Fruit fly (Drosophila melanogaster) whole organism, wandering third instar larva: ENCODE data around the gene CG32669.

Experiments used
- Abd-B ChIP-seq: fragments of >200 bp; optimal IDR thresholded peaks from 2 replicates; lab custom pipeline; 2017; ENCODE audit warnings: missing biosample characterization, missing genetic modification characterization
- CG9705 ChIP-seq: fragments of 200-800 bp; sonication (Bioruptor generic); optimal IDR thresholded peaks from 2 replicates; lab custom pipeline; 2018; ENCODE audit warnings: missing biosample characterization, mild to moderate bottlenecking, missing genetic modification characterization
- CrebA ChIP-seq: fragments of 200-800 bp; sonication (Bioruptor generic); optimal IDR thresholded peaks from 2 replicates; lab custom pipeline; 2016; ENCODE audit warnings: missing biosample characterization, mild to moderate bottlenecking, missing genetic modification characterization, borderline replicate concordance
- Dfd ChIP-seq: fragments of >200 bp; optimal IDR thresholded peaks from 2 replicates; lab custom pipeline; 2017; ENCODE audit warnings: missing biosample characterization, missing genetic modification characterization
- Dif ChIP-seq: fragments of 200-275, 200-300 bp; sonication (Bioruptor generic); optimal IDR thresholded peaks from 2 replicates; lab custom pipeline; 2018; ENCODE audit warnings: missing biosample characterization, missing genetic modification characterization; ENCODE audit not compliant: partially characterized antibody
- GATAd ChIP-seq: sonication (Bioruptor generic); optimal IDR thresholded peaks from 2 replicates; lab custom pipeline; 2016; ENCODE audit warnings: missing biosample characterization, missing genetic modification characterization
- HLH106 ChIP-seq: fragments of 200-800 bp; optimal IDR thresholded peaks from 3 replicates; lab custom pipeline; 2019; ENCODE audit warnings: missing biosample characterization, mild to moderate bottlenecking, missing genetic modification characterization, moderate library complexity
- Hnf4 ChIP-seq: fragments of 200-800 bp; sonication (Bioruptor generic); optimal IDR thresholded peaks from 2 replicates; lab custom pipeline; 2016; ENCODE audit warnings: missing biosample characterization, mild to moderate bottlenecking, missing genetic modification characterization
- Hr78 ChIP-seq: fragments of >200 bp; optimal IDR thresholded peaks from 2 replicates; lab custom pipeline; 2017; ENCODE audit warnings: missing biosample characterization, missing genetic modification characterization
- Hr83 ChIP-seq: fragments of 200-300 bp; sonication (Bioruptor generic); optimal IDR thresholded peaks from 2 replicates; lab custom pipeline; 2016; ENCODE audit warnings: missing biosample characterization, mild to moderate bottlenecking, missing genetic modification characterization, moderate library complexity; ENCODE audit not compliant: poor library complexity, severe bottlenecking
- Jra ChIP-seq: sonication (Bioruptor generic); optimal IDR thresholded peaks from 2 replicates; lab custom pipeline; 2016; ENCODE audit warnings: missing biosample characterization, missing genetic modification characterization
- Mio ChIP-seq: sonication (Bioruptor generic); optimal IDR thresholded peaks from 2 replicates; lab custom pipeline; 2016; ENCODE audit warnings: missing biosample characterization, missing genetic modification characterization
- N ChIP-seq: fragments of >200 bp; optimal IDR thresholded peaks from 2 replicates; lab custom pipeline; 2018; ENCODE audit warnings: missing biosample characterization, missing external identifiers, missing genetic modification characterization
- OdsH ChIP-seq: fragments of 200-800 bp; sonication (Bioruptor generic); optimal IDR thresholded peaks from 2 replicates; lab custom pipeline; 2016; ENCODE audit warnings: missing biosample characterization, mild to moderate bottlenecking, missing genetic modification characterization
- Rel ChIP-seq, 2 experiments: fragments of 200-800 bp; sonication (Bioruptor generic) in 1 of 2; optimal IDR thresholded peaks; 2 replicates in 1 of 2; 3 replicates in 1 of 2; lab custom pipeline; 2016 to 2019; ENCODE audit warnings: mild to moderate bottlenecking in 2 of 2, missing biosample characterization in 2 of 2, missing genetic modification characterization in 2 of 2, moderate library complexity in 1 of 2
- Sp1 ChIP-seq: fragments of 200-800 bp; sonication (Bioruptor generic); optimal IDR thresholded peaks from 3 replicates; lab custom pipeline; 2019; ENCODE audit warnings: missing biosample characterization, mild to moderate bottlenecking, missing genetic modification characterization, moderate library complexity
- Vsx2 ChIP-seq: fragments of 200-300, 225-300 bp; sonication (Bioruptor generic); optimal IDR thresholded peaks from 2 replicates; lab custom pipeline; 2018; ENCODE audit warnings: missing biosample characterization, missing genetic modification characterization; ENCODE audit not compliant: partially characterized antibody
- br ChIP-seq: fragments of 200-800 bp; sonication (Bioruptor generic); optimal IDR thresholded peaks from 2 replicates; lab custom pipeline; 2016; ENCODE audit warnings: missing biosample characterization, missing genetic modification characterization
- dsf ChIP-seq: sonication (Bioruptor generic); optimal IDR thresholded peaks from 2 replicates; lab custom pipeline; 2016; ENCODE audit warnings: missing biosample characterization, missing genetic modification characterization, borderline replicate concordance
- ey ChIP-seq: fragments of 200-800 bp; sonication (Bioruptor generic); optimal IDR thresholded peaks from 2 replicates; lab custom pipeline; 2016; ENCODE audit warnings: missing biosample characterization, missing genetic modification characterization
- foxo ChIP-seq, 2 experiments: fragments of 200-800 bp; sonication (Bioruptor generic); optimal IDR thresholded peaks; 2 replicates in 1 of 2; 3 replicates in 1 of 2; lab custom pipeline; 2016 to 2017; ENCODE audit warnings: missing biosample characterization in 2 of 2, missing genetic modification characterization in 2 of 2
- fru ChIP-seq: fragments of 200-800 bp; sonication (Bioruptor generic); optimal IDR thresholded peaks from 3 replicates; lab custom pipeline; 2016; ENCODE audit warnings: missing biosample characterization, mild to moderate bottlenecking, missing genetic modification characterization
- h ChIP-seq: fragments of 200-800 bp; sonication (Bioruptor generic); optimal IDR thresholded peaks from 3 replicates; lab custom pipeline; 2016; ENCODE audit warnings: missing biosample characterization, mild to moderate bottlenecking, missing genetic modification characterization
- jim ChIP-seq: fragments of 175-275, 200-325 bp; sonication (Bioruptor generic); optimal IDR thresholded peaks from 2 replicates; lab custom pipeline; 2016; ENCODE audit warnings: missing biosample characterization, mild to moderate bottlenecking, missing genetic modification characterization
- lola ChIP-seq: fragments of >200 bp; optimal IDR thresholded peaks from 2 replicates; lab custom pipeline; 2017; ENCODE audit warnings: missing biosample characterization, missing genetic modification characterization
- rgr ChIP-seq: fragments of 200-800 bp; sonication (Bioruptor generic); optimal IDR thresholded peaks from 3 replicates; lab custom pipeline; 2016; ENCODE audit warnings: missing biosample characterization, mild to moderate bottlenecking, missing genetic modification characterization
- sage ChIP-seq: fragments of 200-800 bp; sonication (Bioruptor generic); optimal IDR thresholded peaks from 2 replicates; lab custom pipeline; 2016; ENCODE audit warnings: missing biosample characterization, mild to moderate bottlenecking, missing genetic modification characterization
- tai ChIP-seq: sonication (Bioruptor generic); optimal IDR thresholded peaks from 2 replicates; lab custom pipeline; 2016; ENCODE audit warnings: missing biosample characterization, missing genetic modification characterization
- usp ChIP-seq: fragments of >200 bp; optimal IDR thresholded peaks from 2 replicates; lab custom pipeline; 2017; ENCODE audit warnings: missing biosample characterization, missing genetic modification characterization

CG32669 gene

dm6 chrX:10844807-10845206 is at the start of gene CG32669:
Gene CG32669 (minus strand): TSS chrX:10845081.
- TF ChIP-seq sage (GFP tag; lab: Kevin White, UChicago) = no peak
- no peak for TF ChIP-seq GATAd (GFP tag; lab: Kevin White, UChicago)
- no peak for TF ChIP-seq jim (GFP tag; lab: Kevin White, UChicago)
- TF ChIP-seq dsf = no peak

dm6 chrX:10893208-10893607 is 48.3 kb upstream of the CG32669 start:
- TF ChIP-seq br (peak; percentile 14), Mio (GFP tag; lab: Kevin White, UChicago) (no peak), Abd-B (GFP tag; lab: Kevin White, UChicago) (no peak), ey (GFP tag; lab: Kevin White, UChicago) (peak; percentile 24), Rel (GFP tag; optimal IDR thresholded peaks at IDR 0.05; lab: Kevin White, UChicago) (no peak), Rel (tag; optimal IDR thresholded peaks at IDR 0.05; lab: Kevin White, UChicago) (peak; percentile 3), rgr (peak; percentile 20), fru (GFP tag; lab: Kevin White, UChicago) (peak; percentile 20)

- TF ChIP-seq dsf (no peak), GATAd (GFP tag; lab: Kevin White, UChicago) (no peak), Sp1 (GFP tag; lab: Kevin White, UChicago) (no peak), CG9705 (GFP tag; lab: Kevin White, UChicago) (no peak), foxo (GFP tag; optimal IDR thresholded peaks at IDR 0.05; lab: Kevin White, UChicago) (no peak), usp (GFP tag; lab: Kevin White, UChicago) (no peak), Hnf4 (GFP tag; lab: Kevin White, UChicago) (no peak), Vsx2 (no peak), rgr (no peak), lola (GFP tag; lab: Kevin White, UChicago) (no peak), br (no peak), Hr78 (GFP tag; lab: Kevin White, UChicago) (no peak), fru (GFP tag; lab: Kevin White, UChicago) (no peak), sage (GFP tag; lab: Kevin White, UChicago) (no peak), Jra (no peak), tai (GFP tag; lab: Kevin White, UChicago) (no peak), Dif (GFP tag; lab: Kevin White, UChicago) (no peak), Dfd (GFP tag; lab: Kevin White, UChicago) (no peak), Hr83 (GFP tag; lab: Kevin White, UChicago) (no peak)
These were observed 46.3 kb upstream of the CG32669 start, which contains the start of gene Ork1 for dm6 chrX:10891150-10891549. Gene Ork1 (minus strand): TSS chrX:10891250.

- peak; percentile 35 for TF ChIP-seq ey (GFP tag; lab: Kevin White, UChicago)
- TF ChIP-seq Vsx2 = no peak
- no peak for TF ChIP-seq N (GFP tag; lab: Kevin White, UChicago)
- no peak for TF ChIP-seq Mio (GFP tag; lab: Kevin White, UChicago)
- TF ChIP-seq Jra = no peak
- peak; percentile 53 for TF ChIP-seq rgr
- peak; percentile 26 for TF ChIP-seq OdsH (GFP tag; lab: Kevin White, UChicago)
- TF ChIP-seq h (GFP tag; lab: Kevin White, UChicago) = peak; percentile 17
- no peak for TF ChIP-seq HLH106 (tag; lab: Kevin White, UChicago)
- TF ChIP-seq Rel (GFP tag; optimal IDR thresholded peaks at IDR 0.05; lab: Kevin White, UChicago) = no peak
- peak; percentile 96 for TF ChIP-seq Rel (tag; optimal IDR thresholded peaks at IDR 0.05; lab: Kevin White, UChicago)
- TF ChIP-seq fru (GFP tag; lab: Kevin White, UChicago) = peak; percentile 34
- peak in 1 of 2 experiments; percentile 34 for TF ChIP-seq foxo (GFP tag; optimal IDR thresholded peaks at IDR 0.05; lab: Kevin White, UChicago)
These were observed 45.2 kb upstream of the CG32669 start for dm6 chrX:10889955-10890617.

- no peak for TF ChIP-seq rgr
- no peak for TF ChIP-seq Jra
- TF ChIP-seq GATAd (GFP tag; lab: Kevin White, UChicago) = no peak
- no peak for TF ChIP-seq Rel (GFP tag; optimal IDR thresholded peaks at IDR 0.05; lab: Kevin White, UChicago)
- peak; percentile 39 for TF ChIP-seq Rel (tag; optimal IDR thresholded peaks at IDR 0.05; lab: Kevin White, UChicago)
- TF ChIP-seq CG9705 (GFP tag; lab: Kevin White, UChicago) = no peak
- no peak for TF ChIP-seq CrebA (GFP tag; lab: Kevin White, UChicago)
These were observed 42.8 kb upstream of the CG32669 start for dm6 chrX:10887643-10888042.
